Worm (Caenorhabditis elegans): Measurements from ENCODE around the gene cyl-1.

DNA sequence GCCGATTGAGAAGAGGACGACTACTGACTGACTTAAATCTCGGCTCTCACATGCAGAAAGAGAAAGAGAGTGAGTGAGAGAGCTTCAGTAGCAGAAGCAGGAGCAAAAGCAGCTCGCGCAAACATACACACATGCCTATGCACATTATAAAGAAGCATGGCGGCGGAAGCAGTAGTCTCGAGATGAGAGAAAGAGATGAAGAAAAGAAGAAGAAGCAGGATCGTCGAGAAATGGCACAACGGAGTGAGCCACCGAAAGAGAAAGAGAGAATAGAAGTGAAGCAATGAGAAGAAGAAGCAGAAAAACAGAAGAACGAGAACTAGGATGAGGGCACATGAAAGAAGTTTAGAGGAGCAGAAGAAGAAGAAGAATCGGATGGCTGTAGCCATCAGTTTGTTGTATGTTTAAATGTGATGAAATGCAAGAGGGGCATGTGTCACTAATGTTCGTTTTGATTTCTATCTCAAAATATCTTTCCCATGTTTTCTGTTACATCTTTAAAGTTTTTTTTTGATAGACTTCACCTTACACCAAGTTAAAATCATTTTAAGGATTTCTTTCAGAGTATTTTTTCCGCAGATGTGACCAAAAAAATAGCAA, 33.5 kb upstream of the cyl-1 start:
- TF ChIP-seq snpc-1.1 (tag; optimal IDR thresholded peaks at IDR 0.05; ENCODE audit: insufficient read depth): no peak
- TF ChIP-seq sea-2 (GFP tag; IDR thresholded peaks at IDR 0.05): no peak
- no peak for TF ChIP-seq athp-1 (tag; optimal IDR thresholded peaks at IDR 0.05)
- TF ChIP-seq unc-130 (GFP tag; optimal IDR thresholded peaks at IDR 0.05): no peak
- no peak for TF ChIP-seq lsy-27 (tag; optimal IDR thresholded peaks at IDR 0.05; ENCODE audit: borderline replicate concordance, insufficient read depth)
- no peak for TF ChIP-seq nfyb-1 (GFP tag; IDR thresholded peaks at IDR 0.05)

All from whole organism, young adult.